Fruit fly (Drosophila melanogaster): Measurements from ENCODE around the gene Pop1.

Gene Pop1

dm6 chrX:5646228-5646627 is 23.8 kb downstream of the Pop1 start (continued):
- TF ChIP-seq D (optimal IDR thresholded peaks at IDR 0.05), result no peak
- TF ChIP-seq D (GFP tag; optimal IDR thresholded peaks at IDR 0.05), result peak; percentile 34
- no peak for TF ChIP-seq CG4404 (GFP tag; IDR thresholded peaks at IDR 0.05)
- TF ChIP-seq CG3726 (GFP tag; IDR thresholded peaks at IDR 0.05), result no peak
- TF ChIP-seq CG8089 (GFP tag; optimal IDR thresholded peaks at IDR 0.05), result peak; percentile 5
- no peak for TF ChIP-seq Nf-YA (GFP tag; IDR thresholded peaks at IDR 0.05)
- TF ChIP-seq ssp (GFP tag; IDR thresholded peaks at IDR 0.05), result no peak
- no peak for TF ChIP-seq CG18764 (GFP tag; optimal IDR thresholded peaks at IDR 0.05)
- no peak for TF ChIP-seq Hsf (GFP tag; optimal IDR thresholded peaks at IDR 0.05)
- no peak for TF ChIP-seq Myb (GFP tag; optimal IDR thresholded peaks at IDR 0.05)
- TF ChIP-seq chm (GFP tag; IDR thresholded peaks at IDR 0.05), result no peak
- TF ChIP-seq Neu2 (GFP tag; optimal IDR thresholded peaks at IDR 0.05; ENCODE audit: borderline replicate concordance), result no peak
- TF ChIP-seq Xrp1 (GFP tag; IDR thresholded peaks at IDR 0.05), result peak; percentile 22; the same call in 1 of the 2 replicates
- TF ChIP-seq CG8765 (GFP tag; IDR thresholded peaks at IDR 0.05), result no peak
- TF ChIP-seq rib (GFP tag; IDR thresholded peaks at IDR 0.05), result no peak
- no peak for TF ChIP-seq Pdp1 (GFP tag; optimal IDR thresholded peaks at IDR 0.05)
- peak; percentile 25 for TF ChIP-seq D19A (tag; optimal IDR thresholded peaks at IDR 0.05)
- no peak for TF ChIP-seq H15 (GFP tag; IDR thresholded peaks at IDR 0.05)
- TF ChIP-seq Poxn (GFP tag; IDR thresholded peaks at IDR 0.05), result no peak
- TF ChIP-seq grau (tag; optimal IDR thresholded peaks at IDR 0.05), result peak; percentile 17
- TF ChIP-seq slbo (GFP tag; IDR thresholded peaks at IDR 0.05), result no peak
- TF ChIP-seq CG9437 (GFP tag; optimal IDR thresholded peaks at IDR 0.05), result no peak
- no peak for TF ChIP-seq gcm (GFP tag; optimal IDR thresholded peaks at IDR 0.05)
- TF ChIP-seq da (GFP tag; optimal IDR thresholded peaks at IDR 0.05), result no peak
- TF ChIP-seq zf30C (GFP tag; optimal IDR thresholded peaks at IDR 0.05), result peak; percentile 18
- no peak for TF ChIP-seq run (tag; optimal IDR thresholded peaks at IDR 0.05)
- TF ChIP-seq Ssrp (tag; optimal IDR thresholded peaks at IDR 0.05), result no peak
- TF ChIP-seq Drgx (GFP tag; IDR thresholded peaks at IDR 0.05), result no peak
- TF ChIP-seq Ets97D (GFP tag; optimal IDR thresholded peaks at IDR 0.05), result no peak
- no peak for TF ChIP-seq CG15696 (tag; optimal IDR thresholded peaks at IDR 0.05)
- TF ChIP-seq row (GFP tag; IDR thresholded peaks at IDR 0.05), result peak; percentile 59
- no peak for TF ChIP-seq D19B (GFP tag; optimal IDR thresholded peaks at IDR 0.05)
- TF ChIP-seq CG32767 (GFP tag; IDR thresholded peaks at IDR 0.05), result no peak
- no peak for TF ChIP-seq al (GFP tag; IDR thresholded peaks at IDR 0.05)
- no peak for TF ChIP-seq CG3838 (GFP tag; optimal IDR thresholded peaks at IDR 0.05)
- no peak for TF ChIP-seq Lim3 (GFP tag; IDR thresholded peaks at IDR 0.05)
- TF ChIP-seq luna (GFP tag; optimal IDR thresholded peaks at IDR 0.05), result no peak
- TF ChIP-seq Ets65A (GFP tag), result no peak
- no peak for TF ChIP-seq Asciz (GFP tag; optimal IDR thresholded peaks at IDR 0.05)
- no peak for TF ChIP-seq CG16779 (GFP tag; IDR thresholded peaks at IDR 0.05)
- peak; percentile 10; the same call in 1 of the 2 replicates for TF ChIP-seq vvl (GFP tag; IDR thresholded peaks at IDR 0.05)
- TF ChIP-seq Ptx1 (GFP tag; IDR thresholded peaks at IDR 0.05), result no peak
- no peak for TF ChIP-seq dm (GFP tag; optimal IDR thresholded peaks at IDR 0.05)
- TF ChIP-seq CG12219 (GFP tag; optimal IDR thresholded peaks at IDR 0.05), result no peak
- TF ChIP-seq CG1024 (GFP tag; IDR thresholded peaks at IDR 0.05), result 0 out of 2 replicates have a peak, but pooled peaks have one; percentile 4
- no peak for TF ChIP-seq odd (GFP tag; optimal IDR thresholded peaks at IDR 0.05)
- TF ChIP-seq CG13894 (tag; optimal IDR thresholded peaks at IDR 0.05), result no peak
- TF ChIP-seq tll (GFP tag; optimal IDR thresholded peaks at IDR 0.05), result no peak
- TF ChIP-seq chn (GFP tag; optimal IDR thresholded peaks at IDR 0.05), result no peak
- TF ChIP-seq fd96Cb (tag; optimal IDR thresholded peaks at IDR 0.05), result peak; percentile 32
- no peak for TF ChIP-seq CG11695 (GFP tag; IDR thresholded peaks at IDR 0.05)
- TF ChIP-seq CG1832 (GFP tag; optimal IDR thresholded peaks at IDR 0.05), result no peak
- no peak for TF ChIP-seq CG4854 (GFP tag; optimal IDR thresholded peaks at IDR 0.05)
